Worm (Caenorhabditis elegans) whole organism, midembryonic: ENCODE measurements around the gene srbc-17.

ENCODE experiments used
- T22C8.4 ChIP-seq: fragments of 200-800 bp; sonication (Bioruptor generic); IDR thresholded peaks from 2 replicates; pipeline ENCODE4 v1.3.6; 2022; ENCODE audit warnings: missing genetic modification characterization, missing compliant biosample characterization
- cog-1 ChIP-seq: sonication (generic microtip); optimal IDR thresholded peaks from 2 replicates; lab custom pipeline; 2016; ENCODE audit warnings: missing genetic modification characterization, missing compliant biosample characterization
- flt-1 ChIP-seq: fragments of 200-800 bp; sonication (Bioruptor generic); IDR thresholded peaks from 2 replicates; pipeline ENCODE4 v1.3.6; 2022; ENCODE audit warnings: missing genetic modification characterization, missing compliant biosample characterization
- klf-2 ChIP-seq: fragments of 200-800 bp; sonication (Bioruptor generic); conservative IDR thresholded peaks from 2 replicates; pipeline ENCODE4 v1.3.6; 2022; ENCODE audit warnings: missing genetic modification reagents, missing genetic modification characterization, missing compliant biosample characterization
- med-1 ChIP-seq: sonication (generic microtip); optimal IDR thresholded peaks from 2 replicates; lab custom pipeline; 2017; ENCODE audit warnings: missing genetic modification characterization, mild to moderate bottlenecking, missing compliant biosample characterization, antibody characterized with exemption, missing genetic modification reagents; ENCODE audit not compliant: insufficient read depth
- ref-1 ChIP-seq: fragments of 200-800 bp; sonication (Bioruptor generic); conservative IDR thresholded peaks from 2 replicates; pipeline ENCODE4 v1.3.6; 2022; ENCODE audit warnings: missing genetic modification reagents, missing genetic modification characterization, missing compliant biosample characterization
- tab-1 ChIP-seq: fragments of 200-800 bp; sonication (Bioruptor generic); IDR thresholded peaks from 2 replicates; pipeline ENCODE4 v1.3.6; 2022; ENCODE audit warnings: missing genetic modification characterization, missing compliant biosample characterization
- ztf-23 ChIP-seq: fragments of 200-800 bp; sonication (Bioruptor generic); IDR thresholded peaks from 2 replicates; pipeline ENCODE4 v1.3.6; 2022; ENCODE audit warnings: missing genetic modification reagents, missing genetic modification characterization, missing compliant biosample characterization
- ztf-29 ChIP-seq: fragments of 200-800 bp; sonication (Bioruptor generic); IDR thresholded peaks from 2 replicates; pipeline ENCODE4 v1.3.6; 2022; ENCODE audit warnings: missing genetic modification reagents, missing genetic modification characterization, missing compliant biosample characterization

srbc-17 gene

ce11 chrV:2192117-2192516, 14.6 kb downstream of the srbc-17 start, which contains the start of gene nhr-13:
TSS of gene nhr-13 (plus strand) at chrV:2192485.
- TF ChIP-seq klf-2 (no peak), flt-1 (GFP tag; lab: Robert Waterston, UW) (no peak), ref-1 (GFP tag; lab: Robert Waterston, UW) (no peak)

- TF ChIP-seq ztf-23 (GFP tag; lab: Robert Waterston, UW) (no peak), ztf-29 (GFP tag; lab: Robert Waterston, UW) (no peak), tab-1 (no peak), T22C8.4 (GFP tag; lab: Robert Waterston, UW) (no peak), flt-1 (GFP tag; lab: Robert Waterston, UW) (no peak), ref-1 (GFP tag; lab: Robert Waterston, UW) (no peak), cog-1 (tag; lab: Kevin White, UChicago) (no peak), klf-2 (no peak), med-1 (no peak)
Measured at ce11 chrV:2199594-2199993, 22.1 kb downstream of the srbc-17 start.

ce11 chrV:2200402-2200801, 22.9 kb downstream of the srbc-17 start:
- TF ChIP-seq med-1 (no peak), ref-1 (GFP tag; lab: Robert Waterston, UW) (no peak), T22C8.4 (GFP tag; lab: Robert Waterston, UW) (no peak)

ce11 chrV:2201240-2201639, 23.7 kb downstream of the srbc-17 start, which contains the start of gene cyp-32B1:
TSS of gene cyp-32B1 (minus strand) at chrV:2201415.
- TF ChIP-seq T22C8.4 (GFP tag; lab: Robert Waterston, UW), result no peak
- no peak for TF ChIP-seq ztf-29 (GFP tag; lab: Robert Waterston, UW)
- TF ChIP-seq cog-1 (tag; lab: Kevin White, UChicago), result no peak
- TF ChIP-seq flt-1 (GFP tag; lab: Robert Waterston, UW), result no peak
- TF ChIP-seq med-1, result no peak
- TF ChIP-seq ref-1 (GFP tag; lab: Robert Waterston, UW), result no peak
- TF ChIP-seq tab-1, result no peak
- no peak for TF ChIP-seq klf-2
- TF ChIP-seq ztf-23 (GFP tag; lab: Robert Waterston, UW), result no peak

- TF ChIP-seq ref-1 (GFP tag; lab: Robert Waterston, UW) (no peak), ztf-23 (GFP tag; lab: Robert Waterston, UW) (no peak), tab-1 (no peak), cog-1 (tag; lab: Kevin White, UChicago) (no peak), ztf-29 (GFP tag; lab: Robert Waterston, UW) (no peak), flt-1 (GFP tag; lab: Robert Waterston, UW) (no peak), klf-2 (no peak), T22C8.4 (GFP tag; lab: Robert Waterston, UW) (no peak), med-1 (no peak)
Measured at ce11 chrV:2204080-2204479, 26.6 kb downstream of the srbc-17 start, which contains the start of gene cyp-33C12. TSS of gene cyp-33C12 (minus strand) at chrV:2204400.

- no peak for TF ChIP-seq flt-1 (GFP tag; lab: Robert Waterston, UW)
- TF ChIP-seq tab-1, result no peak
- TF ChIP-seq ref-1 (GFP tag; lab: Robert Waterston, UW), result no peak
- TF ChIP-seq cog-1 (tag; lab: Kevin White, UChicago), result no peak
- TF ChIP-seq klf-2, result no peak
- no peak for TF ChIP-seq ztf-23 (GFP tag; lab: Robert Waterston, UW)
- no peak for TF ChIP-seq T22C8.4 (GFP tag; lab: Robert Waterston, UW)
- TF ChIP-seq med-1, result no peak
- no peak for TF ChIP-seq ztf-29 (GFP tag; lab: Robert Waterston, UW)
Measured at ce11 chrV:2206181-2206580, 28.7 kb downstream of the srbc-17 start, which contains the start of gene srt-40. TSS of gene srt-40 (minus strand) at chrV:2206281.

- TF ChIP-seq ztf-23 (GFP tag; lab: Robert Waterston, UW), result no peak
- TF ChIP-seq klf-2, result no peak
Measured at ce11 chrV:2206801-2207200, 29.3 kb downstream of the srbc-17 start, which contains the start of gene svh-11. TSS of gene svh-11 (plus strand) at chrV:2207101.

- TF ChIP-seq ztf-29 (GFP tag; lab: Robert Waterston, UW) (no peak), tab-1 (no peak), klf-2 (no peak), cog-1 (tag; lab: Kevin White, UChicago) (no peak), med-1 (no peak), ztf-23 (GFP tag; lab: Robert Waterston, UW) (no peak), T22C8.4 (GFP tag; lab: Robert Waterston, UW) (no peak), ref-1 (GFP tag; lab: Robert Waterston, UW) (no peak)
Measured at ce11 chrV:2207527-2207926, 30.0 kb downstream of the srbc-17 start.

ce11 chrV:2211936-2212335, 34.4 kb downstream of the srbc-17 start, which contains the start of gene nhr-133:
TSS of gene nhr-133 (minus strand) at chrV:2212118.
- TF ChIP-seq T22C8.4 (GFP tag; lab: Robert Waterston, UW) (no peak), ztf-23 (GFP tag; lab: Robert Waterston, UW) (no peak), ztf-29 (GFP tag; lab: Robert Waterston, UW) (no peak), flt-1 (GFP tag; lab: Robert Waterston, UW) (no peak), med-1 (no peak), tab-1 (no peak), ref-1 (GFP tag; lab: Robert Waterston, UW) (no peak), klf-2 (no peak), cog-1 (tag; lab: Kevin White, UChicago) (no peak)

ce11 chrV:2214428-2215038, 37.0 kb downstream of the srbc-17 start, which contains the start of gene nhr-184:
TSS of gene nhr-184 (minus strand) at chrV:2214478.
- no peak for TF ChIP-seq tab-1
- TF ChIP-seq med-1, result no peak
- no peak for TF ChIP-seq ref-1 (GFP tag; lab: Robert Waterston, UW)
- TF ChIP-seq klf-2, result no peak
- no peak for TF ChIP-seq ztf-23 (GFP tag; lab: Robert Waterston, UW)
- no peak for TF ChIP-seq T22C8.4 (GFP tag; lab: Robert Waterston, UW)
- TF ChIP-seq cog-1 (tag; lab: Kevin White, UChicago), result no peak
- no peak for TF ChIP-seq ztf-29 (GFP tag; lab: Robert Waterston, UW)
- TF ChIP-seq flt-1 (GFP tag; lab: Robert Waterston, UW), result no peak
